Worm (Caenorhabditis elegans) whole organism, L2 larva: ENCODE results near the gene srr-9.

Experiments
- ama-1 ChIP-seq: fragments of 150-350 bp; optimal IDR thresholded peaks from 2 replicates; lab custom pipeline; 2018; ENCODE audit warnings: inconsistent platforms
- elt-3 ChIP-seq: sonication (generic microtip); optimal IDR thresholded peaks from 2 replicates; lab custom pipeline; 2017; ENCODE audit warnings: missing biosample characterization, missing genetic modification characterization
- lin-11 ChIP-seq: fragments of 150-350 bp; sonication (generic microtip); optimal IDR thresholded peaks from 2 replicates; lab custom pipeline; 2014; ENCODE audit warnings: missing biosample characterization, missing genetic modification characterization, inconsistent platforms, mixed read lengths
- lin-39 ChIP-seq: fragments of 150-350 bp; optimal IDR thresholded peaks from 2 replicates; lab custom pipeline; 2014; ENCODE audit warnings: missing biosample characterization, missing genetic modification reagents, missing genetic modification characterization
- nhr-23 ChIP-seq: fragments of 150-350 bp; optimal IDR thresholded peaks from 2 replicates; lab custom pipeline; 2014; ENCODE audit warnings: missing biosample characterization, missing genetic modification reagents, missing genetic modification characterization
- snpc-4 ChIP-seq: fragments of 150-350 bp; optimal IDR thresholded peaks from 2 replicates; lab custom pipeline; 2014; ENCODE audit warnings: missing biosample characterization, missing genetic modification characterization
- ztf-4 ChIP-seq: fragments of 150-350 bp; optimal IDR thresholded peaks from 2 replicates; lab custom pipeline; 2014; ENCODE audit warnings: missing biosample characterization, missing genetic modification characterization

DNA sequence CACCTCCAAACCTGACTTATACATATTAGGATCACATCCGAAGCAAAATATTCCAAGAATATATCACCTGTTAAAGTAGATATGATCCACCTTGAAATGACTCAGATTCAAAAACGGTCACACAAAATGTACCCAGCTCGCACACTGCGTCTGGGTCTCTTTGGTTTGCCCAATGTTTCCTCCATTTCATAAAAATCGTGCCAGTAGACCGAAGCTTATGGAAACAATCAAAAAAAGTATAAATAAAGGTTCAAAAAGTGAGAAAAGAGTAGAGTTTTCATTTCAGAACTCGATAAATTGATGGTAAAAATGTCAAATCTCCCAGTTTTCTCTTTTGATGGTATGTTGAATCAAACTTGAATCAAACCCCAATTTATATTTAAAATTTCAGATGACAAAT is at the start of gene srr-9:
- TF ChIP-seq nhr-23 (tag; lab: Kevin White, UChicago) (no peak), snpc-4 (no peak), ama-1 (lab: Kevin White, UChicago) (no peak), lin-11 (tag; lab: Kevin White, UChicago) (no peak), lin-39 (tag; lab: Kevin White, UChicago) (no peak), ztf-4 (tag; lab: Kevin White, UChicago) (no peak), elt-3 (tag; lab: Kevin White, UChicago) (no peak)
